Worm (Caenorhabditis elegans) whole organism, L1 larva: Measurements from ENCODE around the gene drr-1.

ENCODE experiments used
- C16A3.4 ChIP-seq: fragments of 150-350 bp; optimal IDR thresholded peaks from 2 replicates; lab custom pipeline; 2014; ENCODE audit warnings: missing biosample characterization, missing genetic modification characterization
- Y116A8C.19 ChIP-seq: sonication (generic microtip); optimal IDR thresholded peaks from 2 replicates; lab custom pipeline; 2016; ENCODE audit warnings: missing compliant biosample characterization, missing genetic modification characterization, borderline replicate concordance
- aly-2 ChIP-seq: fragments of 150-350 bp; optimal IDR thresholded peaks from 2 replicates; lab custom pipeline; 2014; ENCODE audit warnings: missing biosample characterization, missing genetic modification characterization
- ama-1 ChIP-seq: fragments of 150-350 bp; optimal IDR thresholded peaks from 2 replicates; lab custom pipeline; 2014
- ceh-63 ChIP-seq: fragments of 200-800 bp; sonication (Bioruptor generic); optimal IDR thresholded peaks from 2 replicates; lab custom pipeline; 2018; ENCODE audit warnings: mild to moderate bottlenecking, missing genetic modification characterization, missing compliant biosample characterization
- ceh-82 ChIP-seq, 3 experiments: fragments of 150-350 bp in 1 of 3; sonication (generic microtip) in 2 of 3; optimal IDR thresholded peaks; 2 replicates each; lab custom pipeline; 2014 to 2017; ENCODE audit warnings: missing biosample characterization in 3 of 3, missing genetic modification characterization in 3 of 3
- dpl-1 ChIP-seq, 3 experiments: fragments of 150-350 bp in 2 of 3; sonication (generic microtip) in 1 of 3; optimal IDR thresholded peaks; 2 replicates each; lab custom pipeline; 2014 to 2017; ENCODE audit warnings: missing biosample characterization in 3 of 3, missing genetic modification characterization in 3 of 3, missing genetic modification reagents in 3 of 3
- efl-1 ChIP-seq, 4 experiments: fragments of 150-350 bp; optimal IDR thresholded peaks in 3 of 4; peaks in 1 of 4; 1 replicate in 1 of 4; 2 replicates in 3 of 4; lab custom pipeline; 2014; ENCODE audit warnings: missing biosample characterization in 2 of 4, missing genetic modification characterization in 2 of 4, missing genetic modification reagents in 2 of 4
- efl-3 ChIP-seq: fragments of 200-800 bp; sonication (Bioruptor generic); optimal IDR thresholded peaks from 2 replicates; lab custom pipeline; 2018; ENCODE audit warnings: mild to moderate bottlenecking, missing genetic modification characterization, missing compliant biosample characterization
- egl-13 ChIP-seq: sonication (generic microtip); optimal IDR thresholded peaks from 2 replicates; lab custom pipeline; 2016; ENCODE audit warnings: missing genotype, missing genetic modification reagents, missing genetic modification characterization, missing compliant biosample characterization
- egl-27 ChIP-seq, 2 experiments: fragments of 150-350 bp in 1 of 2; sonication (generic microtip); optimal IDR thresholded peaks; 3 replicates each; lab custom pipeline; 2017 to 2018; ENCODE audit warnings: missing biosample characterization in 2 of 2, missing genetic modification characterization in 2 of 2, missing genetic modification reagents in 2 of 2
- elt-2 ChIP-seq: sonication (generic microtip); optimal IDR thresholded peaks from 2 replicates; lab custom pipeline; 2016; ENCODE audit warnings: missing genetic modification characterization, mild to moderate bottlenecking, inconsistent platforms, missing compliant biosample characterization, missing genetic modification reagents
- elt-3 ChIP-seq, 6 experiments: fragments of 150-350 bp in 1 of 6; sonication (generic microtip); optimal IDR thresholded peaks; 2 replicates each; lab custom pipeline; 2017 to 2018; ENCODE audit warnings: missing biosample characterization in 6 of 6, missing genetic modification characterization in 6 of 6, inconsistent platforms in 1 of 6
- ets-5 ChIP-seq: fragments of 200-800 bp; sonication (Bioruptor generic); IDR thresholded peaks from 2 replicates; pipeline ENCODE4 v1.3.6; 2022; ENCODE audit warnings: missing genetic modification characterization, missing compliant biosample characterization
- fkh-10 ChIP-seq: sonication (generic microtip); optimal IDR thresholded peaks from 2 replicates; lab custom pipeline; 2017; ENCODE audit warnings: missing biosample characterization, missing genetic modification reagents, missing genetic modification characterization
- grh-1 ChIP-seq: fragments of 200-800 bp; sonication (Bioruptor generic); IDR thresholded peaks from 2 replicates; pipeline ENCODE4 v1.3.6; 2022; ENCODE audit warnings: missing genetic modification reagents, missing genetic modification characterization, missing compliant biosample characterization
- hlh-4 ChIP-seq: sonication (generic microtip); optimal IDR thresholded peaks from 2 replicates; lab custom pipeline; 2016; ENCODE audit warnings: mild to moderate bottlenecking, missing genetic modification characterization, missing compliant biosample characterization
- hpl-2 ChIP-seq: fragments of 150-350 bp; optimal IDR thresholded peaks from 2 replicates; lab custom pipeline; 2014; ENCODE audit warnings: missing biosample characterization, missing genetic modification reagents, missing genetic modification characterization
- irx-1 ChIP-seq: sonication (generic microtip); optimal IDR thresholded peaks from 2 replicates; lab custom pipeline; 2016; ENCODE audit warnings: missing genetic modification characterization, missing compliant biosample characterization
- jun-1 ChIP-seq: fragments of 150-350 bp; optimal IDR thresholded peaks from 2 replicates; lab custom pipeline; 2014; ENCODE audit warnings: missing biosample characterization, missing genetic modification reagents, missing genetic modification characterization
- lin-13 ChIP-seq: fragments of 150-350 bp; optimal IDR thresholded peaks from 2 replicates; lab custom pipeline; 2014; ENCODE audit warnings: missing biosample characterization, missing genetic modification reagents, missing genetic modification characterization
- lin-15B ChIP-seq: fragments of 150-350 bp; sonication (generic microtip); optimal IDR thresholded peaks from 3 replicates; lab custom pipeline; 2014; ENCODE audit warnings: missing biosample characterization, missing genetic modification characterization
- lin-35 ChIP-seq, 2 experiments: fragments of 150-350 bp; optimal IDR thresholded peaks; 2 replicates each; lab custom pipeline; 2014; ENCODE audit warnings: missing biosample characterization in 2 of 2, missing genetic modification characterization in 2 of 2, missing genetic modification reagents in 2 of 2
- lir-3 ChIP-seq: sonication (generic microtip); optimal IDR thresholded peaks from 2 replicates; lab custom pipeline; 2016; ENCODE audit warnings: mild to moderate bottlenecking, missing genetic modification characterization, moderate library complexity, missing compliant biosample characterization; ENCODE audit not compliant: poor library complexity
- lsy-2 ChIP-seq, 2 experiments: fragments of 150-350 bp; optimal IDR thresholded peaks; 2 replicates each; lab custom pipeline; 2014; ENCODE audit warnings: missing biosample characterization in 2 of 2, missing genetic modification characterization in 2 of 2
- mdl-1 ChIP-seq, 2 experiments: fragments of 150-350 bp; optimal IDR thresholded peaks; 2 replicates each; lab custom pipeline; 2014 to 2017; ENCODE audit warnings: missing biosample characterization in 2 of 2, missing genetic modification characterization in 2 of 2, inconsistent platforms in 1 of 2
- mep-1 ChIP-seq: fragments of 150-350 bp; optimal IDR thresholded peaks from 2 replicates; lab custom pipeline; 2014; ENCODE audit warnings: missing biosample characterization, missing genetic modification characterization
- nhr-237 ChIP-seq: fragments of 150-350 bp; optimal IDR thresholded peaks from 2 replicates; lab custom pipeline; 2014; ENCODE audit warnings: missing biosample characterization, missing genetic modification characterization
- nhr-47 ChIP-seq: sonication (generic microtip); optimal IDR thresholded peaks from 2 replicates; lab custom pipeline; 2016; ENCODE audit warnings: mild to moderate bottlenecking, missing genetic modification characterization, moderate library complexity, missing compliant biosample characterization
- nhr-77 ChIP-seq: fragments of 150-350 bp; optimal IDR thresholded peaks from 2 replicates; lab custom pipeline; 2014; ENCODE audit warnings: missing biosample characterization, missing genetic modification characterization
- nhr-84 ChIP-seq: sonication (generic microtip); optimal IDR thresholded peaks from 2 replicates; lab custom pipeline; 2017; ENCODE audit warnings: missing biosample characterization, missing genetic modification characterization
- nhr-90 ChIP-seq: sonication (generic microtip); optimal IDR thresholded peaks from 2 replicates; lab custom pipeline; 2016; ENCODE audit warnings: mild to moderate bottlenecking, missing genetic modification characterization, missing compliant biosample characterization; ENCODE audit not compliant: poor library complexity
- pax-3 ChIP-seq: fragments of 200-800 bp; sonication (Bioruptor generic); optimal IDR thresholded peaks from 2 replicates; lab custom pipeline; 2018; ENCODE audit warnings: mild to moderate bottlenecking, missing genetic modification characterization, moderate library complexity, missing compliant biosample characterization
- rnt-1 ChIP-seq: sonication (generic microtip); optimal IDR thresholded peaks from 2 replicates; lab custom pipeline; 2016; ENCODE audit warnings: mild to moderate bottlenecking, missing genetic modification characterization, moderate library complexity, missing compliant biosample characterization
- sox-4 ChIP-seq: sonication (generic microtip); optimal IDR thresholded peaks from 2 replicates; lab custom pipeline; 2016; ENCODE audit warnings: missing genetic modification characterization, missing compliant biosample characterization
- swsn-7 ChIP-seq: sonication (generic microtip); optimal IDR thresholded peaks from 2 replicates; lab custom pipeline; 2016; ENCODE audit warnings: missing genetic modification characterization, missing compliant biosample characterization
- tlp-1 ChIP-seq: fragments of 150-350 bp; optimal IDR thresholded peaks from 2 replicates; lab custom pipeline; 2014; ENCODE audit warnings: missing biosample characterization, missing genetic modification characterization
- unc-30 ChIP-seq: sonication (generic microtip); optimal IDR thresholded peaks from 2 replicates; lab custom pipeline; 2017; ENCODE audit warnings: missing biosample characterization, missing genetic modification characterization
- unc-62 ChIP-seq: fragments of 150-350 bp; optimal IDR thresholded peaks from 2 replicates; lab custom pipeline; 2014; ENCODE audit warnings: missing biosample characterization, missing genetic modification reagents, missing genetic modification characterization
- unc-86 ChIP-seq: sonication (generic microtip); optimal IDR thresholded peaks from 2 replicates; lab custom pipeline; 2016; ENCODE audit warnings: missing genetic modification characterization, missing compliant biosample characterization
- unc-98 ChIP-seq: fragments of 200-800 bp; sonication (Bioruptor generic); IDR thresholded peaks from 2 replicates; pipeline ENCODE4 v1.3.6; 2022; ENCODE audit warnings: missing genetic modification characterization, missing compliant biosample characterization
- vab-15 ChIP-seq: sonication (generic microtip); optimal IDR thresholded peaks from 2 replicates; lab custom pipeline; 2017; ENCODE audit warnings: missing genotype, mild to moderate bottlenecking, missing genetic modification characterization, missing compliant biosample characterization
- xbp-1 ChIP-seq: sonication (generic microtip); optimal IDR thresholded peaks from 2 replicates; lab custom pipeline; 2016; ENCODE audit warnings: missing genetic modification characterization, missing compliant biosample characterization
- zag-1 ChIP-seq: fragments of 150-350 bp; optimal IDR thresholded peaks from 2 replicates; lab custom pipeline; 2014; ENCODE audit warnings: missing biosample characterization, missing genetic modification characterization
- ztf-11 ChIP-seq, 2 experiments: sonication (generic microtip); optimal IDR thresholded peaks; 2 replicates each; lab custom pipeline; 2016 to 2017; ENCODE audit warnings: missing genetic modification characterization in 2 of 2, missing biosample characterization in 1 of 2, missing compliant biosample characterization in 1 of 2
- ztf-4 ChIP-seq: fragments of 150-350 bp; optimal IDR thresholded peaks from 2 replicates; lab custom pipeline; 2014; ENCODE audit warnings: missing biosample characterization, missing genetic modification characterization

The drr-1 gene

DNA sequence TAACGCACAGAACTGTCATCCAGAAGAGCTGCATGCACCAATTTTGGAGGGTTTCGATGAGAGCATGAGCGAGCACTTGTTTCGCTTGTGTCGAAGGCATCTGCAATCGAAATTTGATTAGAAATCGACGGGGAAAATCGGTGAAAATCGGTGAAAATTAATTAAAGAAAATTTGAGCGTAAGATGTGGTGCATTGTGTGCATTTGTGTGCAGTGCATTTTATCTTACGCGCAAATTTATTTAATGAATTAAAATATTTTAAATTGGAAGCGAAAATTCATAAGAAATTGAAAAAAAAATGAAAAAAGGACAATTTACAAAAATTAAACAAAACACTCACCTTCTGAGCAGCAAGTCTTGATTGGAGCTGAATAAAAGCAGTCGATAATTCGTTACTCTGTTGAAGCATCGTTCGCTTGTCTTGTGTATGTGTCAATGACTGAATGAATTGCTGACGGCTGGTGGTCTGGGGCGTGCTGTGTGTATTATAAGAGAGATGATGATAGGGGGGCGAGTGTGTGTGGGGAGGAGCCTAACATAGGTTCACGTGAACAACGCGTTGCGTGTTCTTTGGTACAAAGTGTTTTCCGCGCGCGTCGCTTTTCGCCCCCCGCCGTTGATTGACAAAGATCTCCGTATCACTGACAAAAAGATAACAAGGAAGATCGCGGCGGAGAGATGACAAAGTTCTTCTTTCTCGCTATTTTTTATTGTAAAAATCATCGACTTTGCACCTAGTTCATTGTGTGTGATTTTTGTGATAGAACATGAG, 33.9 kb downstream of the drr-1 start (continued):
- TF ChIP-seq nhr-237 (tag; lab: Kevin White, UChicago) (no peak), efl-1 (optimal IDR thresholded peaks at IDR 0.05; lab: Kevin White, UChicago) (peak; percentile 9 to 37), efl-1 (GFP tag; optimal IDR thresholded peaks at IDR 0.05 in 1 of 2; lab: Kevin White, UChicago) (peak; percentile 3 to 87)

DNA sequence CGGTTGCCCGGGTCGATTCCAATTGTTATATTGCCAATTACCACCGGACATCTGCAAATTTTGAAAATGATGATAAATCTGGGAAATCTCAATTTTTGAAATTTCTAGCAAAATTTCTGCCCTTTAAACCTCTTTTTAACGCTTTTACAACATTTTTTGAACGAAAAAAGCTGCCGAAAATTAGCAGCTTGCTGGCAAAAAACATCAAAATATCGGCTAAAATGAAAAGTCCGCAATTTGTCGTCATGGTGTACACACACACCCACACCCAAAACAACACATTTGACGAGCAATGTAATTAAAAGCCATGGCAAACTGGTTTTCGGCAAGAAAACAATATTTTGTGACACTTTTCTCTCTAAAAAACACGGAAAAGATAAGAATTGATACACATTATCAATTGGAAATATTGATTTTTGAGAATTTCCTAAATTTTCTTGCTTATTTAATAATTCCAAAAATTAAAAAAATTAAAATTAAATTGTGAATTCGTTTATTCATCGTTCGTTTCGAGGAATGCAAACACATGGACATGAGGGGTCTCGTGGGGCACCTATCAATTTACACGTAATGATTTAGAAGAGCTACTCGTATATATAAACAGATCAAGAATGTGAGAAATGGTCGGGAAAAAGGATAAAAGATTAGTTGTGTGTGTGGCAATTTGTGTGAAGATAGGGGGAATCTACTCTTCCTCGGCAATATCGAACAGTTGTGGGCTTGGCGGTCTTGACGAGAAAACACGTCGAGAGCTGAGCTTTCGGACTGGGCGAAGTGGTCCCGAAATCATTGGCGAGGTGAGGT, 34.9 kb downstream of the drr-1 start, which contains the start of gene pqn-27:
Gene pqn-27, minus strand, starts transcription at position 51 of the 804 bp plus-strand sequence.
- TF ChIP-seq vab-15 (no peak), ztf-4 (peak; percentile 93), egl-27 (tag; optimal IDR thresholded peaks at IDR 0.05; lab: Kevin White, UChicago) (no peak), aly-2 (peak; percentile 10), nhr-47 (tag; lab: Kevin White, UChicago) (peak; percentile 74), sox-4 (tag; lab: Kevin White, UChicago) (no peak), C16A3.4 (peak; percentile 47), mep-1 (tag; lab: Kevin White, UChicago) (peak; percentile 80), lsy-2 (tag; optimal IDR thresholded peaks at IDR 0.05; lab: Kevin White, UChicago) (peak; percentile 73 to 79), grh-1 (GFP tag; lab: Robert Waterston, UW) (peak; percentile 89), ets-5 (no peak), unc-86 (tag; lab: Kevin White, UChicago) (no peak), ceh-82 (tag; optimal IDR thresholded peaks at IDR 0.05; lab: Kevin White, UChicago) (peak in 2 of 3 experiments; percentile 20 to 37), efl-1 (optimal IDR thresholded peaks at IDR 0.05; lab: Kevin White, UChicago) (peak; percentile 69 to 71), efl-1 (GFP tag; optimal IDR thresholded peaks at IDR 0.05 in 1 of 2; lab: Kevin White, UChicago) (peak; percentile 58 to 96), zag-1 (tag; lab: Kevin White, UChicago) (no peak), unc-62 (GFP tag; lab: Kevin White, UChicago) (no peak), egl-13 (tag; lab: Kevin White, UChicago) (no peak), nhr-237 (tag; lab: Kevin White, UChicago) (no peak), jun-1 (tag; lab: Kevin White, UChicago) (peak; percentile 13), unc-98 (GFP tag; lab: Robert Waterston, UW) (no peak), nhr-77 (tag; lab: Kevin White, UChicago) (no peak), lin-13 (GFP tag; lab: Kevin White, UChicago) (peak; percentile 44), ceh-63 (no peak), fkh-10 (GFP tag; lab: Kevin White, UChicago) (no peak), elt-2 (tag; lab: Kevin White, UChicago) (peak; percentile 56), mdl-1 (tag; optimal IDR thresholded peaks at IDR 0.05; lab: Kevin White, UChicago) (no peak), lin-35 (GFP tag; optimal IDR thresholded peaks at IDR 0.05; lab: Kevin White, UChicago) (peak; percentile 39 to 70), dpl-1 (GFP tag; optimal IDR thresholded peaks at IDR 0.05; lab: Kevin White, UChicago) (peak; percentile 53 to 58 (median 56)), Y116A8C.19 (tag; lab: Kevin White, UChicago) (no peak), ama-1 (peak; percentile 96), xbp-1 (tag; lab: Kevin White, UChicago) (peak; percentile 60), irx-1 (tag; lab: Kevin White, UChicago) (peak; percentile 69), rnt-1 (peak; percentile 29), pax-3 (tag; lab: Kevin White, UChicago) (no peak), lir-3 (tag; lab: Kevin White, UChicago) (no peak), unc-30 (tag; lab: Kevin White, UChicago) (no peak), efl-3 (no peak), ztf-11 (tag; optimal IDR thresholded peaks at IDR 0.05; lab: Kevin White, UChicago) (no peak), hlh-4 (tag; lab: Kevin White, UChicago) (no peak), swsn-7 (tag; lab: Kevin White, UChicago) (peak; percentile 63), hpl-2 (GFP tag; lab: Kevin White, UChicago) (no peak), nhr-90 (tag; lab: Kevin White, UChicago) (peak; percentile 77), tlp-1 (tag; lab: Kevin White, UChicago) (no peak), lin-15B (tag; lab: Kevin White, UChicago) (peak; percentile 36), nhr-84 (no peak), elt-3 (tag; optimal IDR thresholded peaks at IDR 0.05; lab: Kevin White, UChicago) (peak in 2 of 6 experiments; percentile 86 to 94)
